Fruit fly (Drosophila melanogaster): Measurements from ENCODE around the gene Cyp28d2.
A peak's percentile ranks its signal among the peaks of the same experiment; 100 is the strongest.

Gene Cyp28d2

dm6 chr2L:5209244-5210144, 2.4 kb downstream of the Cyp28d2 start:
- TF ChIP-seq dsf (GFP tag; optimal IDR thresholded peaks at IDR 0.05; ENCODE audit: borderline replicate concordance), result no peak
- no peak for TF ChIP-seq GATAd (GFP tag; optimal IDR thresholded peaks at IDR 0.05)
- no peak for TF ChIP-seq Abd-B (GFP tag; optimal IDR thresholded peaks at IDR 0.05)
- TF ChIP-seq Myc (optimal IDR thresholded peaks at IDR 0.05), result no peak
- TF ChIP-seq CrebA (GFP tag; optimal IDR thresholded peaks at IDR 0.05; ENCODE audit: borderline replicate concordance), result peak; percentile 19
- TF ChIP-seq Dif (GFP tag; optimal IDR thresholded peaks at IDR 0.05; ENCODE audit: partially characterized antibody), result no peak
- TF ChIP-seq ey (GFP tag; optimal IDR thresholded peaks at IDR 0.05), result no peak
- TF ChIP-seq psq (GFP tag; optimal IDR thresholded peaks at IDR 0.05), result no peak
- TF ChIP-seq OdsH (GFP tag; optimal IDR thresholded peaks at IDR 0.05), result no peak
- no peak for TF ChIP-seq woc (GFP tag; optimal IDR thresholded peaks at IDR 0.05)
- TF ChIP-seq sage (GFP tag; optimal IDR thresholded peaks at IDR 0.05), result peak; percentile 78
- TF ChIP-seq Hnf4 (GFP tag; optimal IDR thresholded peaks at IDR 0.05), result no peak
- no peak for TF ChIP-seq dl (GFP tag; optimal IDR thresholded peaks at IDR 0.05; ENCODE audit: insufficient read depth in 1 of 2, partially characterized antibody in 2 of 2)
- no peak for TF ChIP-seq h (GFP tag; optimal IDR thresholded peaks at IDR 0.05)
- no peak for TF ChIP-seq sv (GFP tag; optimal IDR thresholded peaks at IDR 0.05)
- peak; percentile 16 for TF ChIP-seq Jra (GFP tag; optimal IDR thresholded peaks at IDR 0.05)
- no peak for TF ChIP-seq pan (optimal IDR thresholded peaks at IDR 0.05)
- no peak for TF ChIP-seq foxo (GFP tag; optimal IDR thresholded peaks at IDR 0.05)
- TF ChIP-seq Sp1 (GFP tag; optimal IDR thresholded peaks at IDR 0.05), result no peak
- no peak for TF ChIP-seq rgr (GFP tag; optimal IDR thresholded peaks at IDR 0.05)
- TF ChIP-seq lola (GFP tag; optimal IDR thresholded peaks at IDR 0.05), result no peak
- TF ChIP-seq Rel (GFP tag; optimal IDR thresholded peaks at IDR 0.05), result peak; percentile 47
- no peak for TF ChIP-seq Rel (tag; optimal IDR thresholded peaks at IDR 0.05)
- peak; percentile 5 for TF ChIP-seq Vsx2 (GFP tag; optimal IDR thresholded peaks at IDR 0.05; ENCODE audit: partially characterized antibody)
- no peak for TF ChIP-seq CG9705 (GFP tag; optimal IDR thresholded peaks at IDR 0.05)
- no peak for TF ChIP-seq usp (GFP tag; optimal IDR thresholded peaks at IDR 0.05)
- TF ChIP-seq Hr78 (GFP tag; optimal IDR thresholded peaks at IDR 0.05), result no peak
- no peak for TF ChIP-seq Hr83 (GFP tag; optimal IDR thresholded peaks at IDR 0.05; ENCODE audit: poor library complexity, severe bottlenecking)
- no peak for TF ChIP-seq tai (GFP tag; optimal IDR thresholded peaks at IDR 0.05)
- peak; percentile 9 for TF ChIP-seq fru (GFP tag; optimal IDR thresholded peaks at IDR 0.05)
- no peak for TF ChIP-seq dmrt93B (GFP tag; optimal IDR thresholded peaks at IDR 0.05)
- TF ChIP-seq N (GFP tag; optimal IDR thresholded peaks at IDR 0.05), result no peak
- no peak for TF ChIP-seq br (GFP tag; optimal IDR thresholded peaks at IDR 0.05)
- no peak for TF ChIP-seq HLH106 (tag; optimal IDR thresholded peaks at IDR 0.05)
- TF ChIP-seq jim (GFP tag; optimal IDR thresholded peaks at IDR 0.05), result no peak
- TF ChIP-seq Dfd (GFP tag; optimal IDR thresholded peaks at IDR 0.05), result no peak
- no peak for TF ChIP-seq brk (GFP tag; optimal IDR thresholded peaks at IDR 0.05)
- TF ChIP-seq Mio (GFP tag; optimal IDR thresholded peaks at IDR 0.05), result no peak
- TF ChIP-seq CG32264 (GFP tag; optimal IDR thresholded peaks at IDR 0.05), result no peak

dm6 chr2L:5210145-5210504, 3.1 kb downstream of the Cyp28d2 start, which contains the start of gene Cyp28d1:
Gene Cyp28d1, plus strand, starts transcription at chr2L:5210460.
- TF ChIP-seq foxo (GFP tag; optimal IDR thresholded peaks at IDR 0.05) (no peak), Dif (GFP tag; optimal IDR thresholded peaks at IDR 0.05; ENCODE audit: partially characterized antibody) (no peak), psq (GFP tag; optimal IDR thresholded peaks at IDR 0.05) (no peak), Myc (optimal IDR thresholded peaks at IDR 0.05) (no peak), brk (GFP tag; optimal IDR thresholded peaks at IDR 0.05) (no peak), Sp1 (GFP tag; optimal IDR thresholded peaks at IDR 0.05) (no peak), h (GFP tag; optimal IDR thresholded peaks at IDR 0.05) (no peak), rgr (GFP tag; optimal IDR thresholded peaks at IDR 0.05) (no peak), CG9705 (GFP tag; optimal IDR thresholded peaks at IDR 0.05) (no peak), tai (GFP tag; optimal IDR thresholded peaks at IDR 0.05) (no peak), Hr78 (GFP tag; optimal IDR thresholded peaks at IDR 0.05) (no peak), Abd-B (GFP tag; optimal IDR thresholded peaks at IDR 0.05) (no peak), jim (GFP tag; optimal IDR thresholded peaks at IDR 0.05) (no peak), fru (GFP tag; optimal IDR thresholded peaks at IDR 0.05) (no peak), Jra (GFP tag; optimal IDR thresholded peaks at IDR 0.05) (no peak)

All from whole organism, wandering third instar larva.